Worm (Caenorhabditis elegans): Measurements from ENCODE around the gene pgp-4.

DNA sequence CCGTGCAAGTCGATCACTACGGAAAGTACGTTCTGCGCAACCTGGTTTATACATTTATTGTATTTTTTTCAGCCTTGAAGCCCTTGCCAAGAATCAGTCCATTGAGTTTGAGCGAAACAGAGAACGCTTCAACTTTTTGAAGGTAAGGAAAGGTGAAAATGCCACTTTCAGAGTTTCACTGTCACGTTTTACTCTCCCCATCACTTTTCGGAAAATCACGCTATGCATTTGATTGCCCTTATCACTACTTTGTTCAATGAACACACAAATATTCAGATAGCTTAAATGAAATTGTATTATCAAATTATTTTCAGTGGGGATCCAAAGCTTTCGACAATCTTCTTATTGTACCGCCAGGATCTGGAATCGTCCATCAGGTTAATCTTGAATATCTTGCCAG is 17.1 kb upstream of the pgp-4 start:
- TF ChIP-seq blmp-1 (tag; optimal IDR thresholded peaks at IDR 0.05) (no peak), mep-1 (tag; optimal IDR thresholded peaks at IDR 0.05) (no peak), ceh-39 (tag; optimal IDR thresholded peaks at IDR 0.05) (no peak), lsy-2 (tag; optimal IDR thresholded peaks at IDR 0.05) (no peak), nhr-237 (tag; optimal IDR thresholded peaks at IDR 0.05) (no peak), ceh-83 (GFP tag; optimal IDR thresholded peaks at IDR 0.05) (no peak)

Measured in whole organism, mixed stage, embryonic.